Worm (Caenorhabditis elegans): ENCODE data around the gene F20D12.12.
"Not testable (repeated sequence)": the region's sequence is repeated elsewhere in the genome, so short reads cannot be mapped to it uniquely, and the experiment has no call there.

The F20D12.12 gene

ce11 chrIV:7946457-7946856 is 783 bp upstream of the F20D12.12 start, which contains the start of gene czw-1:
czw-1 (minus strand) TSS chrIV:7946825.
- TF ChIP-seq T20F7.1 (GFP tag; optimal IDR thresholded peaks at IDR 0.05): peak; percentile 71
- TF ChIP-seq T26A8.4 (GFP tag; IDR thresholded peaks at IDR 0.05): no peak
- TF ChIP-seq mes-2 (tag; optimal IDR thresholded peaks at IDR 0.05; ENCODE audit: poor library complexity, severe bottlenecking): peak; percentile 12

ce11 chrIV:7948290-7948689 is 1.1 kb downstream of the F20D12.12 start, which contains the start of gene mcm-3AP:
mcm-3AP (plus strand) TSS chrIV:7948672.
- TF ChIP-seq mes-2 (tag; optimal IDR thresholded peaks at IDR 0.05; ENCODE audit: poor library complexity, severe bottlenecking) (peak; percentile 59), ceh-20 (GFP tag; IDR thresholded peaks at IDR 0.05) (peak; percentile 60; the same call in 1 of the 2 replicates), lin-38 (GFP tag; IDR thresholded peaks at IDR 0.05) (peak; percentile 75), arid-1 (GFP tag; conservative IDR thresholded peaks at IDR 0.05) (0 out of 2 replicates have a peak, but pooled peaks have one; percentile 15), lsy-2 (tag; optimal IDR thresholded peaks at IDR 0.05) (peak in 1 of 2 experiments; percentile 66), T20F7.1 (GFP tag; optimal IDR thresholded peaks at IDR 0.05) (peak; percentile 48), vab-7 (GFP tag; IDR thresholded peaks at IDR 0.05) (peak; percentile 83), ctbp-1 (GFP tag; IDR thresholded peaks at IDR 0.05) (0 out of 2 replicates have a peak, but pooled peaks have one; percentile 41), Y48G9A.11 (GFP tag; IDR thresholded peaks at IDR 0.05) (peak; percentile 49), snpc-1.2 (GFP tag; IDR thresholded peaks at IDR 0.05) (peak; percentile 50), nhr-42 (GFP tag; IDR thresholded peaks at IDR 0.05) (0 out of 2 replicates have a peak, but pooled peaks have one; percentile 25), ceh-44 (GFP tag; IDR thresholded peaks at IDR 0.05) (peak; percentile 49; the same call in 1 of the 2 replicates), dmd-9 (GFP tag; IDR thresholded peaks at IDR 0.05) (peak; percentile 54; the same call in 1 of the 2 replicates), hmg-1.1 (GFP tag; IDR thresholded peaks at IDR 0.05) (peak; percentile 79), pha-4 (GFP tag; IDR thresholded peaks at IDR 0.05) (0 out of 2 replicates have a peak, but pooled peaks have one; percentile 36), T26A8.4 (GFP tag; IDR thresholded peaks at IDR 0.05) (peak; percentile 30; the same call in 1 of the 2 replicates), egl-43 (GFP tag; IDR thresholded peaks at IDR 0.05) (peak; percentile 72), tra-1 (GFP tag; IDR thresholded peaks at IDR 0.05) (0 out of 2 replicates have a peak, but pooled peaks have one; percentile 48), set-16 (GFP tag; IDR thresholded peaks at IDR 0.05) (peak; percentile 34; the same call in 1 of the 2 replicates), unc-130 (GFP tag; optimal IDR thresholded peaks at IDR 0.05) (peak; percentile 11)
- not testable (repeated sequence) for TF ChIP-seq pha-4 (tag; optimal IDR thresholded peaks at IDR 0.05)

- TF ChIP-seq php-3 (GFP tag; IDR thresholded peaks at IDR 0.05): no peak
- peak in 1 of 2 experiments; percentile 80 for TF ChIP-seq unc-62 (GFP tag; optimal IDR thresholded peaks at IDR 0.05 in 1 of 2)
- TF ChIP-seq unc-62 (tag; optimal IDR thresholded peaks at IDR 0.05): no peak
Observed at ce11 chrIV:7954006-7954405, 6.8 kb downstream of the F20D12.12 start.

- TF ChIP-seq aha-1 (tag) (peak; percentile 57), pqm-1 (tag; optimal IDR thresholded peaks at IDR 0.05) (no peak), madf-9 (GFP tag; conservative IDR thresholded peaks at IDR 0.05) (no peak), nhr-10 (tag; optimal IDR thresholded peaks at IDR 0.05) (no peak)
Observed at ce11 chrIV:7955849-7956248, 8.6 kb downstream of the F20D12.12 start, which contains the start of gene ceh-19. ceh-19 (minus strand) TSS chrIV:7955949.

ce11 chrIV:7956643-7957317 is 9.5 kb downstream of the F20D12.12 start, which contains the start of gene csr-1:
csr-1 (plus strand) TSS chrIV:7957267.
- TF ChIP-seq dve-1 (tag; optimal IDR thresholded peaks at IDR 0.05; ENCODE audit: insufficient read depth): peak; percentile 43
- no peak for TF ChIP-seq ctbp-1 (GFP tag; IDR thresholded peaks at IDR 0.05)
- TF ChIP-seq daf-16 (GFP tag; optimal IDR thresholded peaks at IDR 0.05): no peak
- TF ChIP-seq daf-16 (tag; optimal IDR thresholded peaks at IDR 0.05): peak; percentile 61
- no peak for TF ChIP-seq aly-2 (tag; optimal IDR thresholded peaks at IDR 0.05)
- no peak for TF ChIP-seq lim-7 (GFP tag; IDR thresholded peaks at IDR 0.05)
- TF ChIP-seq hlh-30 (tag; optimal IDR thresholded peaks at IDR 0.05; ENCODE audit: insufficient read depth): no peak
- no peak for TF ChIP-seq nhr-76 (tag; optimal IDR thresholded peaks at IDR 0.05)
- TF ChIP-seq unc-39 (tag; optimal IDR thresholded peaks at IDR 0.05): no peak
- TF ChIP-seq F49E8.2 (tag; optimal IDR thresholded peaks at IDR 0.05; ENCODE audit: borderline replicate concordance): no peak
- peak; percentile 74 for TF ChIP-seq php-3 (GFP tag; IDR thresholded peaks at IDR 0.05)
- TF ChIP-seq ces-1 (GFP tag; optimal IDR thresholded peaks at IDR 0.05): no peak
- TF ChIP-seq R02D3.7 (tag; optimal IDR thresholded peaks at IDR 0.05): no peak
- TF ChIP-seq ztf-11 (tag; optimal IDR thresholded peaks at IDR 0.05): no peak

Data from whole organism, L4 larva.